Worm (Caenorhabditis elegans) whole organism, L2 larva: Measurements from ENCODE around the gene str-185.
A peak's percentile ranks its signal among the peaks of the same experiment; 100 is the strongest.

Experiments
- C34F6.9 ChIP-seq: fragments of 150-350 bp; optimal IDR thresholded peaks from 2 replicates; lab custom pipeline; 2014; ENCODE audit warnings: missing biosample characterization, missing genetic modification characterization
- F13H6.1 ChIP-seq: sonication (generic microtip); optimal IDR thresholded peaks from 2 replicates; lab custom pipeline; 2016; ENCODE audit warnings: missing genetic modification characterization, missing compliant biosample characterization
- R02D3.7 ChIP-seq: fragments of 150-350 bp; optimal IDR thresholded peaks from 2 replicates; lab custom pipeline; 2014; ENCODE audit warnings: missing biosample characterization, missing genetic modification characterization
- Y55F3AM.14 ChIP-seq: fragments of 200-800 bp; sonication (Bioruptor generic); optimal IDR thresholded peaks from 2 replicates; lab custom pipeline; 2018; ENCODE audit warnings: mild to moderate bottlenecking, missing genetic modification characterization, missing compliant biosample characterization
- alr-1 ChIP-seq: fragments of 150-350 bp; optimal IDR thresholded peaks from 2 replicates; lab custom pipeline; 2014; ENCODE audit warnings: missing biosample characterization, missing genetic modification characterization
- aly-2 ChIP-seq: fragments of 150-350 bp; optimal IDR thresholded peaks from 2 replicates; lab custom pipeline; 2014; ENCODE audit warnings: missing biosample characterization, missing genetic modification characterization
- blmp-1 ChIP-seq: sonication (generic microtip); optimal IDR thresholded peaks from 2 replicates; lab custom pipeline; 2017; ENCODE audit warnings: missing genetic modification characterization, mild to moderate bottlenecking, missing compliant biosample characterization, antibody characterized with exemption, moderate library complexity; ENCODE audit not compliant: insufficient read depth
- ceh-16 ChIP-seq: fragments of 150-350 bp; optimal IDR thresholded peaks from 2 replicates; lab custom pipeline; 2014; ENCODE audit warnings: missing biosample characterization, missing genetic modification characterization
- ceh-82 ChIP-seq: fragments of 150-350 bp; optimal IDR thresholded peaks from 2 replicates; lab custom pipeline; 2014; ENCODE audit warnings: missing biosample characterization, missing genetic modification characterization
- crh-2 ChIP-seq: sonication (generic microtip); optimal IDR thresholded peaks from 2 replicates; lab custom pipeline; 2017; ENCODE audit warnings: missing biosample characterization, missing genetic modification characterization
- dmd-4 ChIP-seq: sonication (generic microtip); optimal IDR thresholded peaks from 2 replicates; lab custom pipeline; 2017; ENCODE audit warnings: missing biosample characterization, missing genetic modification characterization
- egl-27 ChIP-seq: sonication (generic microtip); optimal IDR thresholded peaks from 3 replicates; lab custom pipeline; 2017; ENCODE audit warnings: missing biosample characterization, missing genetic modification reagents, missing genetic modification characterization
- fos-1 ChIP-seq: fragments of 150-350 bp; optimal IDR thresholded peaks from 2 replicates; lab custom pipeline; 2014; ENCODE audit warnings: missing biosample characterization, missing genetic modification characterization
- gmeb-1 ChIP-seq: fragments of 150-350 bp; optimal IDR thresholded peaks from 2 replicates; lab custom pipeline; 2014; ENCODE audit warnings: missing biosample characterization, missing genetic modification characterization
- lin-11 ChIP-seq: fragments of 150-350 bp; sonication (generic microtip); optimal IDR thresholded peaks from 2 replicates; lab custom pipeline; 2014; ENCODE audit warnings: missing biosample characterization, missing genetic modification characterization, inconsistent platforms, mixed read lengths
- lin-13 ChIP-seq: fragments of 150-350 bp; optimal IDR thresholded peaks from 2 replicates; lab custom pipeline; 2014; ENCODE audit warnings: missing biosample characterization, missing genetic modification reagents, missing genetic modification characterization
- lin-39 ChIP-seq: fragments of 150-350 bp; optimal IDR thresholded peaks from 2 replicates; lab custom pipeline; 2014; ENCODE audit warnings: missing biosample characterization, missing genetic modification reagents, missing genetic modification characterization
- mab-5 ChIP-seq: fragments of 150-350 bp; optimal IDR thresholded peaks from 2 replicates; lab custom pipeline; 2014; ENCODE audit warnings: missing biosample characterization, missing genetic modification characterization
- mbf-1 ChIP-seq: sonication (generic microtip); optimal IDR thresholded peaks from 2 replicates; lab custom pipeline; 2017; ENCODE audit warnings: missing biosample characterization, missing genetic modification characterization
- mdl-1 ChIP-seq, 2 experiments: fragments of 150-350 bp in 1 of 2; sonication (generic microtip) in 1 of 2; optimal IDR thresholded peaks; 2 replicates each; lab custom pipeline; 2017; ENCODE audit warnings: missing biosample characterization in 2 of 2, missing genetic modification characterization in 2 of 2
- nhr-10 ChIP-seq: sonication (generic microtip); optimal IDR thresholded peaks from 2 replicates; lab custom pipeline; 2017; ENCODE audit warnings: missing biosample characterization, missing genetic modification characterization
- nhr-12 ChIP-seq: fragments of 150-350 bp; optimal IDR thresholded peaks from 2 replicates; lab custom pipeline; 2014; ENCODE audit warnings: missing biosample characterization, missing genetic modification characterization
- nhr-129 ChIP-seq: fragments of 150-350 bp; optimal IDR thresholded peaks from 2 replicates; lab custom pipeline; 2014; ENCODE audit warnings: missing biosample characterization, missing genetic modification characterization
- nhr-21 ChIP-seq: fragments of 150-350 bp; optimal IDR thresholded peaks from 2 replicates; lab custom pipeline; 2014; ENCODE audit warnings: missing biosample characterization, missing genetic modification characterization
- nhr-23 ChIP-seq: fragments of 150-350 bp; optimal IDR thresholded peaks from 2 replicates; lab custom pipeline; 2014; ENCODE audit warnings: missing biosample characterization, missing genetic modification reagents, missing genetic modification characterization
- nhr-25 ChIP-seq: fragments of 150-350 bp; sonication (generic microtip); optimal IDR thresholded peaks from 3 replicates; lab custom pipeline; 2014; ENCODE audit warnings: missing biosample characterization, missing genetic modification characterization
- nhr-6 ChIP-seq: fragments of 150-350 bp; optimal IDR thresholded peaks from 2 replicates; lab custom pipeline; 2014; ENCODE audit warnings: missing biosample characterization, missing genetic modification characterization
- sem-4 ChIP-seq: fragments of 150-350 bp; optimal IDR thresholded peaks from 2 replicates; lab custom pipeline; 2014; ENCODE audit warnings: missing biosample characterization, missing genetic modification reagents, missing genetic modification characterization
- sma-3 ChIP-seq: sonication (generic microtip); optimal IDR thresholded peaks from 2 replicates; lab custom pipeline; 2016; ENCODE audit warnings: missing genetic modification reagents, missing genetic modification characterization, missing compliant biosample characterization
- sma-9 ChIP-seq, 2 experiments: fragments of 150-350 bp in 1 of 2; sonication (generic microtip) in 1 of 2; optimal IDR thresholded peaks; 2 replicates each; lab custom pipeline; 2014 to 2016; ENCODE audit warnings: missing genetic modification characterization in 2 of 2, mild to moderate bottlenecking in 1 of 2, missing biosample characterization in 1 of 2, missing compliant biosample characterization in 1 of 2, missing genetic modification reagents in 1 of 2, moderate library complexity in 1 of 2
- unc-55 ChIP-seq: fragments of 150-350 bp; sonication (generic microtip); optimal IDR thresholded peaks from 3 replicates; lab custom pipeline; 2014; ENCODE audit warnings: missing biosample characterization, missing genetic modification reagents, missing genetic modification characterization
- zag-1 ChIP-seq: fragments of 150-350 bp; optimal IDR thresholded peaks from 2 replicates; lab custom pipeline; 2014; ENCODE audit warnings: missing biosample characterization, missing genetic modification characterization

The str-185 gene

DNA sequence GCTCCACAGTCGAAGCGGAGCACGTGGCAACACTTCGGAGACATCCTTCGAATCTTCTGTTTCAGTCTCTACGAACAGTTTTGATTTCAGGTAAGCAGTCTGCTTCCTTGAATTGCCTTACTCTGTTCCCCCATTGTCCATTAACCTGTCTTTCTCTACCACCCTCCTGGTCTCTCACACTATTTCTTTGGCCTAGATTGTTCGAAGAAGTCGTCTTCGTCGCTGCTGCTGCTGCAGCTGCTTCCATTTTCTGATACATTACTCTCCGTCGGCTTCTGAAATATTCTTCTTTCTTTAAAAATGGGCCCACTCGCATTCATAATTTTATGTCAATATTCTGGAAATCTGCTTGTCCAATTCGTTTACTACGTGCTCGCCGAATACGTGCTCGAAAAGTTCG lies 21.8 kb upstream of the str-185 start, which contains the start of gene R08C7.1:
TSS of gene R08C7.1 (plus strand) at position 301 of the 400 bp plus-strand sequence.
- TF ChIP-seq ceh-16 (tag; lab: Kevin White, UChicago) (no peak), lin-39 (tag; lab: Kevin White, UChicago) (no peak), crh-2 (tag; lab: Kevin White, UChicago) (no peak), nhr-6 (tag; lab: Kevin White, UChicago) (no peak), sma-9 (GFP tag; optimal IDR thresholded peaks at IDR 0.05; lab: Kevin White, UChicago) (no peak), sma-9 (tag; optimal IDR thresholded peaks at IDR 0.05; lab: Kevin White, UChicago) (no peak), lin-13 (GFP tag; lab: Kevin White, UChicago) (no peak), nhr-23 (tag; lab: Kevin White, UChicago) (no peak), blmp-1 (tag; lab: Kevin White, UChicago) (no peak)

DNA sequence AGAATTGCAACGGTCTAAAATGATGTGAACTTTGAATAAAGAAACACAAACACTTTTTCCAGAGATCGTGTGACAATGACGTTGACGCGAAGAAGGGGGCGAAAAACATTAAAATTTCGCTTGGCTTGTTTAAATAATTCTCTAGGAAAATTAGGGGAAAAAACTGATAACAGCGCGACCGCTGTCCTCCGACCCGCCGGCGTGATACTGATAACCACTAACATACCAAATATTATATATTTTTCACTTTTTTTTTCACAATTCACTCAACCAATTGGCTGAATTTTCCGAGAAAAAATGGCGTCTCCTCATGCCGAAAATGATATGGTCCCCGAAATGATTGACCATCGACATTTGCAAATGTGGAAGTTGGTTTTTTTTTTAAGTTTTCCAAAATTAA lies 20.0 kb upstream of the str-185 start:
- peak; percentile 34 for TF ChIP-seq fos-1
- TF ChIP-seq lin-11 (tag; lab: Kevin White, UChicago), result no peak
- no peak for TF ChIP-seq mdl-1 (tag; optimal IDR thresholded peaks at IDR 0.05; lab: Kevin White, UChicago)
- no peak for TF ChIP-seq zag-1
- TF ChIP-seq F13H6.1 (tag; lab: Kevin White, UChicago), result peak; percentile 31
- TF ChIP-seq nhr-12, result no peak
- no peak for TF ChIP-seq Y55F3AM.14 (GFP tag; lab: Kevin White, UChicago)
- TF ChIP-seq sma-3 (GFP tag; lab: Kevin White, UChicago), result peak; percentile 60
- TF ChIP-seq crh-2 (tag; lab: Kevin White, UChicago), result peak; percentile 31
- peak; percentile 13 for TF ChIP-seq gmeb-1 (tag; lab: Kevin White, UChicago)
- no peak for TF ChIP-seq nhr-25
- no peak for TF ChIP-seq sem-4 (tag; lab: Kevin White, UChicago)
- no peak for TF ChIP-seq ceh-82
- TF ChIP-seq egl-27 (tag; lab: Kevin White, UChicago), result no peak
- TF ChIP-seq nhr-6 (tag; lab: Kevin White, UChicago), result no peak
- peak; percentile 62 for TF ChIP-seq sma-9 (GFP tag; optimal IDR thresholded peaks at IDR 0.05; lab: Kevin White, UChicago)
- TF ChIP-seq sma-9 (tag; optimal IDR thresholded peaks at IDR 0.05; lab: Kevin White, UChicago), result no peak

DNA sequence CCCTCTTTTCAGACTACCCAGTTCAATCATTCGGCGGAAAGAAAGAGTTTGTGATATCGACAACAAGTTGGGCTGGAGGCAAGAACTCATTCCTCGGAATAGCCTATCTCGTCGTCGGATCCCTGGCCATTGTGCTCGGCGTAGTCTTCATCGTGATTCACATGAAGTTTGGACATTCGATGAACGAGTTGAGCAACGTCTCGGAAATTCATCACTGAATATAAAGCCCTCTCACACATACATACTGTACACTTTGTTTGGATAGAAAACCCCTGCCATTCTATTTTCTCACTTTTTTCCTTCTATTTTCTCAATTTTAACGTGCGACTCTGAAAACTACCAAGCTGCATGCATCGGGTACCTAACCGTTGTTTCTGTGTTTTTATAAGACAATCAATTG lies 19.6 kb upstream of the str-185 start, which contains the start of gene R08C7.12:
TSS of gene R08C7.12 (plus strand) at position 301 of the 400 bp plus-strand sequence.
- TF ChIP-seq lin-13 (GFP tag; lab: Kevin White, UChicago) (no peak), nhr-12 (no peak), unc-55 (GFP tag; lab: Kevin White, UChicago) (no peak), nhr-129 (tag; lab: Kevin White, UChicago) (no peak), dmd-4 (tag; lab: Kevin White, UChicago) (no peak), nhr-25 (no peak)

DNA sequence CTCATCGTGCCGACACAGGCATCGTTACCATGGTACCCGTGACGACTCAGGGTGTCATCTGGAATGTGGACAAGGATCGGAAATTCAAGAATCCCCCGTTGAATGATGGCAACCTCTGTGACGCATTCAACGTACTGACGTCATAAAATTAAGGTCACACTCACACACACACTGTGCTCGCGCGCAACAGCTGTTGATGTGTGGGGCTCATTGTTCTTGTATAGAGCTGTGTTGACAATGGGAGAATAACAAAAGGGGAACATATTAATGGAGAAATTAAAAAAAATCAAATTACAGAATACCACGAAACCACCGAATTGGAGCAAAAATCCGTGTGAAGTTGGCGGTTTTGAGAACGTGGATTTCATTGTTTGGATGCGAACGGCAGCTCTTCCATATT lies 18.5 kb upstream of the str-185 start:
- TF ChIP-seq C34F6.9 (no peak), egl-27 (tag; lab: Kevin White, UChicago) (no peak), alr-1 (tag; lab: Kevin White, UChicago) (no peak), zag-1 (no peak), lin-13 (GFP tag; lab: Kevin White, UChicago) (no peak), ceh-16 (tag; lab: Kevin White, UChicago) (no peak), nhr-21 (tag; lab: Kevin White, UChicago) (no peak), mab-5 (tag; lab: Kevin White, UChicago) (no peak), F13H6.1 (tag; lab: Kevin White, UChicago) (no peak)

DNA sequence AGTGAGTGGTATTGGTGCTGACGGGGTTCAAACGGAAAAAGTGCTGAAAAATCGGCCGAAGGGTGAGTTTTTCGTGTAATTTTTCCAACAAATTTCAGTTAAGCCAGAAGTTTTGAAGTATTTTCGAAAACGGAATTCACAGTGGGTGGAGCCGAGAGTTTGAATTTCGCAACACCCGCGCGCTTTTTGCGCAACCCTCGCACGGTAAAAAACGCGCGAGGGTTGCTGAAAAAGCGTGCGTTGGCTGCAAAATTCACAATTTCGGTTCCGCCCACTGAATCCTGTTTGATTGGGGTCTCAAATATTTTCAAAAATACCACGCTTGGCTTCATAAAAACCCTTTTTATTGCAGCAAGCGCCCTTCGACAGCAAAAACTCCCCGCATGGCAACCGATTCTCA lies 17.6 kb upstream of the str-185 start:
- TF ChIP-seq nhr-25, result no peak
- TF ChIP-seq ceh-82, result no peak
- no peak for TF ChIP-seq nhr-10 (tag; lab: Kevin White, UChicago)
- no peak for TF ChIP-seq F13H6.1 (tag; lab: Kevin White, UChicago)
- no peak for TF ChIP-seq fos-1
- TF ChIP-seq gmeb-1 (tag; lab: Kevin White, UChicago), result no peak
- TF ChIP-seq nhr-12, result no peak
- no peak for TF ChIP-seq mbf-1 (tag; lab: Kevin White, UChicago)
- TF ChIP-seq mdl-1 (tag; optimal IDR thresholded peaks at IDR 0.05; lab: Kevin White, UChicago), result no peak
- no peak for TF ChIP-seq zag-1
- TF ChIP-seq aly-2 (tag; lab: Kevin White, UChicago), result no peak
- TF ChIP-seq alr-1 (tag; lab: Kevin White, UChicago), result no peak
- TF ChIP-seq R02D3.7 (tag; lab: Kevin White, UChicago), result no peak
- TF ChIP-seq nhr-21 (tag; lab: Kevin White, UChicago), result no peak
- no peak for TF ChIP-seq nhr-6 (tag; lab: Kevin White, UChicago)
- TF ChIP-seq lin-39 (tag; lab: Kevin White, UChicago), result no peak
